Fruit fly (Drosophila melanogaster) ovary, adult (tissue): ENCODE measurements around the gene elm.
A peak's percentile ranks its signal among the peaks of the same experiment; 100 is the strongest.

Source experiments
- CG17801 ChIP-seq: fragments of 200-800 bp; optimal IDR thresholded peaks from 2 replicates; lab custom pipeline; 2019; ENCODE audit warnings: missing biosample characterization, mild to moderate bottlenecking, missing genetic modification characterization, moderate library complexity; ENCODE audit not compliant: partially characterized antibody

elm gene

DNA sequence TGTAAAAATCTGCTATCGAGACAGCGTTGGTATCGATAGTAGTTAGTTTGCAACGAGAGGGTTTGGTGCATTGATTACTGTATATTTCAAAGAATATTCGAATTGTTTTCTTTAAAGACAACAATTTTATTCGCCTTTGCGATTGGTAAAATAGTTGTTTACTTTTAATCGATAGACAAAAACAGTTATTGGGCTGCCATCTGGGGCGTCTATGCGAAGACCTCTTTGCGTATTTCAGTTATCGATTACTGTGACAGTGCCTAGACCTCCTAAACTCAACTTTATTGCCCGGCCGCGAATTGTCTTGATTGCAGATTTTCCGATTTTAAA lies 41.6 kb downstream of the elm start, which contains the start of gene Atu:
Gene Atu (plus strand): TSS at position 245 of the 330 bp plus-strand sequence.
- peak; percentile 55 for TF ChIP-seq CG17801 (GFP tag; lab: Kevin White, UChicago)

- no peak for TF ChIP-seq CG17801 (GFP tag; lab: Kevin White, UChicago)
Observed at dm6 chr3R:5612372-5613113, 42.1 kb downstream of the elm start, which contains the start of gene Rga. TSS of gene Rga (minus strand) at chr3R:5613112.

- TF ChIP-seq CG17801 (GFP tag; lab: Kevin White, UChicago): peak; percentile 4
Observed at dm6 chr3R:5611733-5612132, 42.9 kb downstream of the elm start.

DNA sequence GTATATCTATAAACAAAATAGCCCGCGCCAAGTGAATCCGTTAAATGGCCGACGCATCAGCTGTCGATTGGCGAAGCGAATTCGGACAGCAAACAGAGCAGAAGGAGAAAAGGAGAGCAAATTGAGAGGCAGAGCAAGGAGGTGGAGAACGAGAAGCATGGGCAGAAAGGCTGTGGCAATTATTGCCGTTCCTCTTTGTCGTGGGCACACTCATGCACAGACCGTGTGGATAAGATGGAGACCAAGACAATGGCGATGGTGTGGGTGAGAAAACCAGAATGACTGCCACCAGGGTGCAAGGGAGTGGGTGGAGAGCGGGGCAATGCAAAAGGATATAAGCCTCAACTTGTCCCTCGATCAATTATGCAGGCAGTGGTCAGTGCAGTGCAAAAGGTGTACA lies 43.5 kb downstream of the elm start:
- no peak for TF ChIP-seq CG17801 (GFP tag; lab: Kevin White, UChicago)

DNA sequence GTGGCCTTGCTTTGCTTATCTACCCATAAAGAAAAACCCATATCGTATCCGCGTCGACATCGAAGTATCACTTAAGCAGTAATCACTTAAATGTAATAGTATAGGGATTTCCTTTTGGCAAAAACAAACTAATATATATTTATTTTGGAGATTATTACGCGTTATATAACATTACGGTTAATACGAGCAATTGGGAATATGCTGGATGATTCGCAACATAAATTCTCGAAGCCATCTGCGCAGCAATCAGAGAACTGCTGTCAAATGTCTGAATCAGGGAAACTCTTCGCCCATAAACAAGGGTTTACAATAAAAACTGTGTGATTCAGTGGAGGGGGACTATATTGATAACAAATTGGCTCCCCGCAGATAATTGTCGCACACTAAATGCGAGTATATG lies 44.0 kb downstream of the elm start:
- TF ChIP-seq CG17801 (GFP tag; lab: Kevin White, UChicago): no peak

DNA sequence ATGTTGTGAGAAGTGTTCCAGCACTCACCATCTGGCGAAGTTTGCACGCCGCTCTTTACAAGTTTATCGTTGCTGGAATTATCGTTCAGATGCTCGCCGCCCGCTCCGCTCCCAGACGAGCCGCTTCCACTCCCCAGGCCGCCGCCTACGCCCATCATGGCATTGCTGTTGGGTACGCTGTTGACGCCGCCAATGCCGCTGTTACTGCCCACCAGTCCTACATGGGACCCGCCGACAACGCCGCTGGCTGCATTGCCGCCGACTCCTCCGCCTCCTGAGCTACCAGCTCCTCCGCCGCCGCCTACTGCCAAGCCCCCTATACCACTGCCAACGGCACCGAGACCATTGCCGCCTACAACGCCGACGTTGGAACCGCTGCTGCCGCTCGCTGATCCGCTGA lies 46.2 kb downstream of the elm start:
- no peak for TF ChIP-seq CG17801 (GFP tag; lab: Kevin White, UChicago)

- no peak for TF ChIP-seq CG17801 (GFP tag; lab: Kevin White, UChicago)
Observed at dm6 chr3R:5606477-5606876, 48.2 kb downstream of the elm start, which contains the start of gene asl. TSS of gene asl (minus strand) at chr3R:5606543.
